Worm (Caenorhabditis elegans) whole organism, early embryonic: ENCODE results near the gene olrn-1.

Experiments used
- B0310.2 ChIP-seq: sonication (generic microtip); optimal IDR thresholded peaks from 2 replicates; lab custom pipeline; 2016; ENCODE audit warnings: mild to moderate bottlenecking, missing genetic modification characterization, missing compliant biosample characterization
- F13C5.2 ChIP-seq: sonication (generic microtip); optimal IDR thresholded peaks from 2 replicates; lab custom pipeline; 2017; ENCODE audit warnings: mild to moderate bottlenecking, missing genetic modification characterization, inconsistent platforms, missing compliant biosample characterization
- aly-1 ChIP-seq: sonication (generic microtip); optimal IDR thresholded peaks from 2 replicates; lab custom pipeline; 2016; ENCODE audit warnings: missing genetic modification characterization, missing compliant biosample characterization
- ama-1 ChIP-seq: fragments of 150-350 bp; optimal IDR thresholded peaks from 2 replicates; lab custom pipeline; 2014
- ceh-13 ChIP-seq: fragments of 200-800 bp; sonication (Bioruptor generic); optimal IDR thresholded peaks from 2 replicates; lab custom pipeline; 2018; ENCODE audit warnings: mild to moderate bottlenecking, missing genetic modification characterization, missing compliant biosample characterization
- ceh-36 ChIP-seq: sonication (generic microtip); optimal IDR thresholded peaks from 2 replicates; lab custom pipeline; 2016; ENCODE audit warnings: missing genetic modification characterization, inconsistent platforms, missing compliant biosample characterization
- ets-7 ChIP-seq: sonication (generic microtip); optimal IDR thresholded peaks from 2 replicates; lab custom pipeline; 2016; ENCODE audit warnings: missing genotype, missing genetic modification characterization, missing compliant biosample characterization
- flt-1 ChIP-seq: fragments of 200-800 bp; sonication (Bioruptor generic); IDR thresholded peaks from 2 replicates; pipeline ENCODE4 v1.3.6; 2022; ENCODE audit warnings: missing genetic modification characterization, missing compliant biosample characterization
- hmbx-1 ChIP-seq: sonication (generic microtip); optimal IDR thresholded peaks from 2 replicates; lab custom pipeline; 2016; ENCODE audit warnings: mild to moderate bottlenecking, missing genetic modification characterization, missing compliant biosample characterization
- hmg-4 ChIP-seq: fragments of 200-800 bp; sonication (Bioruptor generic); optimal IDR thresholded peaks from 2 replicates; lab custom pipeline; 2018; ENCODE audit warnings: mild to moderate bottlenecking, missing genetic modification characterization, missing compliant biosample characterization
- hnd-1 ChIP-seq: sonication (generic microtip); optimal IDR thresholded peaks from 2 replicates; lab custom pipeline; 2016; ENCODE audit warnings: missing genetic modification characterization, missing compliant biosample characterization
- pes-1 ChIP-seq: fragments of 200-800 bp; sonication (Bioruptor generic); IDR thresholded peaks from 2 replicates; pipeline ENCODE4 v1.3.6; 2022; ENCODE audit warnings: missing genetic modification reagents, missing genetic modification characterization, missing compliant biosample characterization
- scrt-1 ChIP-seq: fragments of 200-800 bp; sonication (Bioruptor generic); IDR thresholded peaks from 2 replicates; pipeline ENCODE4 v1.3.6; 2022; ENCODE audit warnings: missing genetic modification characterization, missing compliant biosample characterization
- sea-1 ChIP-seq: fragments of 200-800 bp; sonication (Bioruptor generic); conservative IDR thresholded peaks from 2 replicates; pipeline ENCODE4 v1.3.6; 2022; ENCODE audit warnings: missing genetic modification characterization, missing compliant biosample characterization
- tbx-11 ChIP-seq: fragments of 200-800 bp; sonication (Bioruptor generic); IDR thresholded peaks from 2 replicates; pipeline ENCODE4 v1.3.6; 2022; ENCODE audit warnings: missing genetic modification characterization, missing compliant biosample characterization
- tbx-37 ChIP-seq: fragments of 200-800 bp; sonication (Bioruptor generic); conservative IDR thresholded peaks from 2 replicates; pipeline ENCODE4 v1.3.6; 2022; ENCODE audit warnings: missing genetic modification reagents, missing genetic modification characterization, missing compliant biosample characterization
- tra-4 ChIP-seq: sonication (generic microtip); optimal IDR thresholded peaks from 2 replicates; lab custom pipeline; 2017; ENCODE audit warnings: missing genetic modification characterization, missing compliant biosample characterization

Gene olrn-1

ce11 chrX:15559473-15559872, 22.0 kb downstream of the olrn-1 start:
- no peak for TF ChIP-seq aly-1 (tag; lab: Kevin White, UChicago)
- TF ChIP-seq ets-7 (tag; lab: Kevin White, UChicago) = no peak
- no peak for TF ChIP-seq hmg-4
- no peak for TF ChIP-seq sea-1 (GFP tag; lab: Robert Waterston, UW)
- TF ChIP-seq tbx-37 = no peak
- TF ChIP-seq flt-1 (GFP tag; lab: Robert Waterston, UW) = no peak
- no peak for TF ChIP-seq hmbx-1 (tag; lab: Kevin White, UChicago)
- TF ChIP-seq hnd-1 (tag; lab: Kevin White, UChicago) = no peak
- TF ChIP-seq ama-1 (lab: Kevin White, UChicago) = no peak
- no peak for TF ChIP-seq scrt-1 (GFP tag; lab: Robert Waterston, UW)
- no peak for TF ChIP-seq F13C5.2 (tag; lab: Kevin White, UChicago)
- TF ChIP-seq ceh-36 (tag; lab: Kevin White, UChicago) = no peak

ce11 chrX:15564338-15564737, 26.9 kb downstream of the olrn-1 start:
- TF ChIP-seq flt-1 (GFP tag; lab: Robert Waterston, UW) = no peak

- TF ChIP-seq aly-1 (tag; lab: Kevin White, UChicago) (no peak), F13C5.2 (tag; lab: Kevin White, UChicago) (peak; percentile 22), pes-1 (GFP tag; lab: Robert Waterston, UW) (0 out of 2 replicates have a peak, but pooled peaks have one; percentile 49), hmg-4 (peak; percentile 50)
Measured at ce11 chrX:15566640-15567039, 29.2 kb downstream of the olrn-1 start.

- TF ChIP-seq B0310.2 (peak; percentile 8), hmg-4 (peak; percentile 50), ama-1 (lab: Kevin White, UChicago) (no peak), aly-1 (tag; lab: Kevin White, UChicago) (peak; percentile 3)
Measured at ce11 chrX:15567986-15568940, 30.8 kb downstream of the olrn-1 start, which contains the start of gene dyn-1. Gene dyn-1 (plus strand): TSS chrX:15568890.

ce11 chrX:15569633-15570032, 32.2 kb downstream of the olrn-1 start:
- TF ChIP-seq hmbx-1 (tag; lab: Kevin White, UChicago) = no peak
- TF ChIP-seq hmg-4 = no peak
- no peak for TF ChIP-seq sea-1 (GFP tag; lab: Robert Waterston, UW)
- no peak for TF ChIP-seq tbx-37
- TF ChIP-seq pes-1 (GFP tag; lab: Robert Waterston, UW) = no peak
- TF ChIP-seq aly-1 (tag; lab: Kevin White, UChicago) = no peak
- TF ChIP-seq hnd-1 (tag; lab: Kevin White, UChicago) = no peak
- no peak for TF ChIP-seq tra-4
- no peak for TF ChIP-seq B0310.2
- no peak for TF ChIP-seq flt-1 (GFP tag; lab: Robert Waterston, UW)
- TF ChIP-seq ama-1 (lab: Kevin White, UChicago) = no peak
- no peak for TF ChIP-seq ceh-36 (tag; lab: Kevin White, UChicago)
- no peak for TF ChIP-seq F13C5.2 (tag; lab: Kevin White, UChicago)
- TF ChIP-seq ceh-13 (GFP tag; lab: Kevin White, UChicago) = no peak

- TF ChIP-seq hmg-4 = no peak
- TF ChIP-seq aly-1 (tag; lab: Kevin White, UChicago) = peak; percentile 5
Measured at ce11 chrX:15572021-15572420, 34.6 kb downstream of the olrn-1 start.

ce11 chrX:15575460-15575859, 38.0 kb downstream of the olrn-1 start:
- TF ChIP-seq ama-1 (lab: Kevin White, UChicago) (no peak), ceh-13 (GFP tag; lab: Kevin White, UChicago) (no peak), tra-4 (no peak), scrt-1 (GFP tag; lab: Robert Waterston, UW) (no peak), flt-1 (GFP tag; lab: Robert Waterston, UW) (no peak), sea-1 (GFP tag; lab: Robert Waterston, UW) (no peak), pes-1 (GFP tag; lab: Robert Waterston, UW) (no peak), hmbx-1 (tag; lab: Kevin White, UChicago) (no peak)

- TF ChIP-seq hmg-4 = no peak
- no peak for TF ChIP-seq tra-4
- no peak for TF ChIP-seq pes-1 (GFP tag; lab: Robert Waterston, UW)
- TF ChIP-seq ets-7 (tag; lab: Kevin White, UChicago) = no peak
- TF ChIP-seq ceh-36 (tag; lab: Kevin White, UChicago) = no peak
- no peak for TF ChIP-seq sea-1 (GFP tag; lab: Robert Waterston, UW)
- TF ChIP-seq tbx-37 = no peak
- TF ChIP-seq tbx-11 (GFP tag; lab: Robert Waterston, UW) = no peak
- no peak for TF ChIP-seq ceh-13 (GFP tag; lab: Kevin White, UChicago)
- TF ChIP-seq hmbx-1 (tag; lab: Kevin White, UChicago) = no peak
- no peak for TF ChIP-seq F13C5.2 (tag; lab: Kevin White, UChicago)
- no peak for TF ChIP-seq scrt-1 (GFP tag; lab: Robert Waterston, UW)
- no peak for TF ChIP-seq hnd-1 (tag; lab: Kevin White, UChicago)
Measured at ce11 chrX:15576942-15577341, 39.5 kb downstream of the olrn-1 start, which contains the start of gene K09A9.6. Gene K09A9.6 (plus strand): TSS chrX:15577242.
